Fruit fly (Drosophila melanogaster): ENCODE results near the gene Akap200.

The Akap200 gene

dm6 chr2L:8451497-8451896 lies 36.0 kb downstream of the Akap200 start:
- TF ChIP-seq Eip93F (GFP tag; optimal IDR thresholded peaks at IDR 0.05) (peak; percentile 52), esn (GFP tag; optimal IDR thresholded peaks at IDR 0.05) (no peak)

dm6 chr2L:8461782-8462453 lies 46.4 kb downstream of the Akap200 start:
- TF ChIP-seq CG15336 (GFP tag; IDR thresholded peaks at IDR 0.05) (no peak), acj6 (GFP tag; optimal IDR thresholded peaks at IDR 0.05) (peak; percentile 24), CG16779 (tag; optimal IDR thresholded peaks at IDR 0.05) (no peak), CG10669 (GFP tag; optimal IDR thresholded peaks at IDR 0.05) (peak; percentile 30), CG3919 (GFP tag; optimal IDR thresholded peaks at IDR 0.05) (peak; percentile 4), vri (GFP tag; optimal IDR thresholded peaks at IDR 0.05) (peak; percentile 3), esn (GFP tag; optimal IDR thresholded peaks at IDR 0.05) (peak; percentile 23), Sox14 (GFP tag; optimal IDR thresholded peaks at IDR 0.05) (no peak), Sox15 (GFP tag; optimal IDR thresholded peaks at IDR 0.05) (no peak), achi (GFP tag; optimal IDR thresholded peaks at IDR 0.05) (peak; percentile 24), Hr4 (GFP tag; optimal IDR thresholded peaks at IDR 0.05) (peak; percentile 28), CG4318 (GFP tag; optimal IDR thresholded peaks at IDR 0.05) (no peak), Lpt (GFP tag; optimal IDR thresholded peaks at IDR 0.05) (no peak), CG10631 (GFP tag; optimal IDR thresholded peaks at IDR 0.05) (no peak), cyc (GFP tag; optimal IDR thresholded peaks at IDR 0.05) (no peak), CG3032 (tag; optimal IDR thresholded peaks at IDR 0.05) (no peak), CG6792 (GFP tag; optimal IDR thresholded peaks at IDR 0.05) (no peak), Eip75B (GFP tag; optimal IDR thresholded peaks at IDR 0.05) (no peak), Hr38 (GFP tag; optimal IDR thresholded peaks at IDR 0.05) (no peak), Met (GFP tag; optimal IDR thresholded peaks at IDR 0.05) (peak; percentile 14), Blimp-1 (GFP tag; optimal IDR thresholded peaks at IDR 0.05) (no peak), Hr39 (GFP tag; optimal IDR thresholded peaks at IDR 0.05) (peak; percentile 23), CG11294 (GFP tag; IDR thresholded peaks at IDR 0.05) (no peak), CG6163 (GFP tag; IDR thresholded peaks at IDR 0.05) (no peak), CG11902 (GFP tag; optimal IDR thresholded peaks at IDR 0.05) (no peak), spab (GFP tag; optimal IDR thresholded peaks at IDR 0.05) (no peak), CG8632 (GFP tag; optimal IDR thresholded peaks at IDR 0.05) (no peak), CG8319 (GFP tag; optimal IDR thresholded peaks at IDR 0.05) (no peak), svp (GFP tag) (peak; percentile 38), eg (GFP tag; IDR thresholded peaks at IDR 0.05) (no peak), CG8119 (GFP tag; IDR thresholded peaks at IDR 0.05) (no peak), CG34406 (GFP tag; optimal IDR thresholded peaks at IDR 0.05) (no peak), ss (GFP tag; optimal IDR thresholded peaks at IDR 0.05) (no peak), Eip93F (GFP tag; optimal IDR thresholded peaks at IDR 0.05) (no peak), dac (GFP tag; optimal IDR thresholded peaks at IDR 0.05) (no peak), CG31627 (GFP tag; optimal IDR thresholded peaks at IDR 0.05) (no peak), topi (GFP tag; optimal IDR thresholded peaks at IDR 0.05) (peak; percentile 16), CG32006 (GFP tag; optimal IDR thresholded peaks at IDR 0.05) (peak; percentile 33), Sox102F (GFP tag; optimal IDR thresholded peaks at IDR 0.05) (peak; percentile 8), CG6854 (GFP tag; optimal IDR thresholded peaks at IDR 0.05) (no peak), Ets96B (tag; optimal IDR thresholded peaks at IDR 0.05) (peak; percentile 6), OdsH (GFP tag; optimal IDR thresholded peaks at IDR 0.05) (peak; percentile 23), lz (GFP tag; optimal IDR thresholded peaks at IDR 0.05) (peak; percentile 22), fd85E (GFP tag; optimal IDR thresholded peaks at IDR 0.05) (no peak), Ets21C (GFP tag; optimal IDR thresholded peaks at IDR 0.05) (no peak), net (GFP tag; optimal IDR thresholded peaks at IDR 0.05) (peak; percentile 10), CG11762 (GFP tag; optimal IDR thresholded peaks at IDR 0.05; ENCODE audit: insufficient read depth) (no peak), pdm3 (GFP tag; optimal IDR thresholded peaks at IDR 0.05) (peak; percentile 17), fkh (GFP tag; optimal IDR thresholded peaks at IDR 0.05) (peak; percentile 65), CG6276 (GFP tag; optimal IDR thresholded peaks at IDR 0.05) (no peak)

All from whole organism, prepupa.